Worm (Caenorhabditis elegans): Measurements from ENCODE around the gene Y54E2A.8.

- TF ChIP-seq rnt-1 (tag; optimal IDR thresholded peaks at IDR 0.05), result no peak
- no peak for TF ChIP-seq ceh-30 (tag; optimal IDR thresholded peaks at IDR 0.05)
- TF ChIP-seq elt-4 (tag; optimal IDR thresholded peaks at IDR 0.05), result no peak
- no peak for TF ChIP-seq ceh-48 (tag; optimal IDR thresholded peaks at IDR 0.05)
These were observed 36.9 kb downstream of the Y54E2A.8 start, which contains the start of gene W01D2.1 for ce11 chrII:14814894-14815568.

All from whole organism, late embryonic.